Fruit fly (Drosophila melanogaster) S2 (cell line): ENCODE measurements around the gene Unc-76.

ENCODE experiments used
- CG8478 ChIP-seq: fragments of >200 bp; optimal IDR thresholded peaks from 2 replicates; lab custom pipeline; 2018
- CTCF ChIP-seq, 2 experiments: fragments of >200 bp; optimal IDR thresholded peaks; 2 replicates each; lab custom pipeline; 2018

dm6 chrX:2121716-2122601, 41.5 kb downstream of the Unc-76 start:
- TF ChIP-seq CG8478 (lab: Kevin White, UChicago): no peak
- TF ChIP-seq CTCF (optimal IDR thresholded peaks at IDR 0.05; lab: Kevin White, UChicago): no peak
